Worm (Caenorhabditis elegans) whole organism, L4/young adult: ENCODE data around the gene C14A11.9.

Experiments
- W03F9.2 ChIP-seq: fragments of 150-350 bp; optimal IDR thresholded peaks from 2 replicates; lab custom pipeline; 2014; ENCODE audit warnings: missing biosample characterization, missing genetic modification characterization
- him-1 ChIP-seq: sonication (generic microtip); optimal IDR thresholded peaks from 2 replicates; lab custom pipeline; 2016; ENCODE audit warnings: missing genotype, missing genetic modification reagents, missing genetic modification characterization, missing compliant biosample characterization

ce11 chrX:2809611-2810010 lies at the start of gene C14A11.9:
- TF ChIP-seq him-1 (tag; lab: Kevin White, UChicago) (peak; percentile 96), W03F9.2 (tag; lab: Kevin White, UChicago) (peak; percentile 74)
